Worm (Caenorhabditis elegans): ENCODE results near the gene best-16.

Gene best-16

ce11 chrIV:7212769-7213168 lies 17.1 kb upstream of the best-16 start:
- no peak for TF ChIP-seq unc-62 (GFP tag; optimal IDR thresholded peaks at IDR 0.05)

ce11 chrIV:7211313-7211712 lies 15.7 kb upstream of the best-16 start:
- no peak for TF ChIP-seq unc-62 (GFP tag; optimal IDR thresholded peaks at IDR 0.05)

- TF ChIP-seq unc-62 (GFP tag; optimal IDR thresholded peaks at IDR 0.05) = no peak
These were observed 13.3 kb upstream of the best-16 start for ce11 chrIV:7208961-7209360.

- no peak for TF ChIP-seq unc-62 (GFP tag; optimal IDR thresholded peaks at IDR 0.05)
These were observed 10.3 kb upstream of the best-16 start, which contains the start of gene kcc-1 for ce11 chrIV:7205969-7206368. Gene kcc-1 (plus strand): TSS chrIV:7206269.

ce11 chrIV:7203696-7204095 lies 8.1 kb upstream of the best-16 start, which contains the start of gene R13A1.3:
Gene R13A1.3 (plus strand): TSS chrIV:7203996.
- no peak for TF ChIP-seq unc-62 (GFP tag; optimal IDR thresholded peaks at IDR 0.05)

ce11 chrIV:7196853-7197252 lies 1.2 kb upstream of the best-16 start, which contains the start of gene unc-8:
Gene unc-8 (plus strand): TSS chrIV:7197153.
- no peak for TF ChIP-seq unc-62 (GFP tag; optimal IDR thresholded peaks at IDR 0.05)

- TF ChIP-seq unc-62 (GFP tag; optimal IDR thresholded peaks at IDR 0.05) = no peak
These were observed 3.9 kb downstream of the best-16 start, which contains the start of gene R13A1.5 for ce11 chrIV:7191745-7192144. Gene R13A1.5 (minus strand): TSS chrIV:7191845.

ce11 chrIV:7190409-7190808 lies 5.2 kb downstream of the best-16 start:
- TF ChIP-seq unc-62 (GFP tag; optimal IDR thresholded peaks at IDR 0.05) = no peak

ce11 chrIV:7188528-7189422 lies 6.9 kb downstream of the best-16 start, which contains the start of gene srlf-7:
Gene srlf-7 (plus strand): TSS chrIV:7189287.
- no peak for TF ChIP-seq unc-62 (GFP tag; optimal IDR thresholded peaks at IDR 0.05)

ce11 chrIV:7188030-7188429 lies 7.6 kb downstream of the best-16 start, which contains the start of gene C42D4.13:
Gene C42D4.13 (minus strand): TSS chrIV:7188130.
- TF ChIP-seq unc-62 (GFP tag; optimal IDR thresholded peaks at IDR 0.05) = no peak

ce11 chrIV:7186756-7187155 lies 8.9 kb downstream of the best-16 start, which contains the start of gene str-249:
Gene str-249 (minus strand): TSS chrIV:7186856.
- no peak for TF ChIP-seq unc-62 (GFP tag; optimal IDR thresholded peaks at IDR 0.05)

ce11 chrIV:7184597-7184996 lies 11.0 kb downstream of the best-16 start, which contains the start of gene clec-179:
Gene clec-179 (minus strand): TSS chrIV:7184697.
- no peak for TF ChIP-seq unc-62 (GFP tag; optimal IDR thresholded peaks at IDR 0.05)

ce11 chrIV:7182818-7183217 lies 12.8 kb downstream of the best-16 start:
- TF ChIP-seq unc-62 (GFP tag; optimal IDR thresholded peaks at IDR 0.05) = no peak

- no peak for TF ChIP-seq unc-62 (GFP tag; optimal IDR thresholded peaks at IDR 0.05)
These were observed 15.3 kb downstream of the best-16 start, which contains the start of gene cest-10 for ce11 chrIV:7180304-7180703. Gene cest-10 (plus strand): TSS chrIV:7180557.

- no peak for TF ChIP-seq unc-62 (GFP tag; optimal IDR thresholded peaks at IDR 0.05)
These were observed 16.7 kb downstream of the best-16 start, which contains the start of gene C42D4.3 for ce11 chrIV:7178942-7179341. Gene C42D4.3 (plus strand): TSS chrIV:7179239.

ce11 chrIV:7176887-7177286 lies 18.7 kb downstream of the best-16 start, which contains the start of gene str-44:
Gene str-44 (plus strand): TSS chrIV:7177187.
- TF ChIP-seq unc-62 (GFP tag; optimal IDR thresholded peaks at IDR 0.05) = no peak

ce11 chrIV:7175346-7175745 lies 20.3 kb downstream of the best-16 start, which contains the start of gene C42D4.19:
Gene C42D4.19 (plus strand): TSS chrIV:7175646.
- TF ChIP-seq unc-62 (GFP tag; optimal IDR thresholded peaks at IDR 0.05) = no peak

Measured in whole organism, dauer.